Worm (Caenorhabditis elegans): Measurements from ENCODE around the gene F26G1.5.

DNA sequence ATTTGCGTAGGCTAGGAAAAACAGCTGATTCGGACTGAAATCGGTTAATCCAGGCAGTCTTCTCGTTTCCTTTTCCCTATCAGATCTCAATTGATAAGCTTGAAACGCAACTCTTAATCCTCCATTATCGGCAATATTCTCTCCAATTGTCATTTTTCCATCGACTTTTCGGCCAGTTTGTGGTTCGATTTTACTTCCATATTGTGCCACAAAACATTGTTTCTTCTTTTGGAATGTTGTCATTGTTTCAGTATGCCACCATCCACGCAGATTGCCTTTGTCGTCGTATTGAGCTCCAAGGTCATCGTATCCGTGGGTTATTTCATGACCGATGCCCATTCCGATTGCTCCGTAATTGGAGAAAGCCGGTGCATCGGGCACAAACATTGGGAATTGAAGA, 4.6 kb upstream of the F26G1.5 start:
- no peak for TF ChIP-seq cog-1 (tag; optimal IDR thresholded peaks at IDR 0.05)
- no peak for TF ChIP-seq ztf-23 (GFP tag; IDR thresholded peaks at IDR 0.05)
- no peak for TF ChIP-seq klf-2 (GFP tag; conservative IDR thresholded peaks at IDR 0.05)
- no peak for TF ChIP-seq flt-1 (GFP tag; IDR thresholded peaks at IDR 0.05)
